Fruit fly (Drosophila melanogaster) whole organism, embryonic: ENCODE data around the gene CG3337.

Source experiments
- Ada2b ChIP-seq: fragments of 200-800 bp; sonication (Bioruptor generic); IDR thresholded peaks from 2 replicates; pipeline ENCODE4 v1.3.6; 2022; ENCODE audit warnings: missing biosample characterization, missing genetic modification characterization
- B-H1 ChIP-seq: fragments of 200-800 bp; sonication (Bioruptor generic); IDR thresholded peaks from 3 replicates; pipeline ENCODE4 v1.3.6; 2022; ENCODE audit warnings: missing biosample characterization, missing genetic modification characterization
- BEAF-32 ChIP-seq: fragments of 200-800 bp; sonication (Bioruptor generic); optimal IDR thresholded peaks from 3 replicates; lab custom pipeline; 2017; ENCODE audit warnings: missing biosample characterization, missing genetic modification characterization, mild to moderate bottlenecking, moderate library complexity, missing genetic modification reagents
- CG1024 ChIP-seq: fragments of 200-800 bp; sonication (Bioruptor generic); IDR thresholded peaks from 2 replicates; pipeline ENCODE4 v1.3.6; 2022; ENCODE audit warnings: missing biosample characterization, missing genetic modification characterization
- CG10274 ChIP-seq: fragments of 200-800 bp; sonication (Bioruptor generic); optimal IDR thresholded peaks from 3 replicates; lab custom pipeline; 2017; ENCODE audit warnings: missing biosample characterization, mild to moderate bottlenecking, missing genetic modification characterization
- CG11247 ChIP-seq: fragments of 200-800 bp; sonication (Bioruptor generic); IDR thresholded peaks from 2 replicates; pipeline ENCODE4 v1.3.6; 2022; ENCODE audit warnings: missing biosample characterization, missing genetic modification characterization
- CG12299 ChIP-seq: fragments of 200-800 bp; sonication (Bioruptor generic); optimal IDR thresholded peaks from 2 replicates; lab custom pipeline; 2018; ENCODE audit warnings: missing biosample characterization, mild to moderate bottlenecking, missing genetic modification characterization
- CG1233 ChIP-seq: fragments of 200-800 bp; sonication (Bioruptor generic); optimal IDR thresholded peaks from 4 replicates; lab custom pipeline; 2018; ENCODE audit warnings: missing biosample characterization, mild to moderate bottlenecking, missing genetic modification characterization
- CG13287 ChIP-seq: fragments of 200-800 bp; sonication (Bioruptor generic); IDR thresholded peaks from 2 replicates; pipeline ENCODE4 v1.3.6; 2022; ENCODE audit warnings: missing biosample characterization, missing genetic modification characterization; ENCODE audit not compliant: partially characterized antibody
- CG14014 ChIP-seq: fragments of 200-800 bp; sonication (Bioruptor generic); IDR thresholded peaks from 2 replicates; pipeline ENCODE4 v1.3.6; 2022; ENCODE audit warnings: missing biosample characterization, missing genetic modification characterization
- CG14710 ChIP-seq: fragments of 200-800 bp; sonication (Bioruptor generic); optimal IDR thresholded peaks from 3 replicates; lab custom pipeline; 2019; ENCODE audit warnings: missing biosample characterization, mild to moderate bottlenecking, missing genetic modification characterization, moderate library complexity
- CG17612 ChIP-seq: fragments of 200-800 bp; sonication (Bioruptor generic); IDR thresholded peaks from 2 replicates; pipeline ENCODE4 v1.3.6; 2022; ENCODE audit warnings: missing biosample characterization, missing genetic modification characterization
- CG17802 ChIP-seq: fragments of 200-800 bp; sonication (Bioruptor generic); optimal IDR thresholded peaks from 2 replicates; lab custom pipeline; 2018; ENCODE audit warnings: missing biosample characterization, mild to moderate bottlenecking, missing genetic modification characterization, moderate library complexity
- CG30431 ChIP-seq: fragments of 200-800 bp; sonication (Bioruptor generic); optimal IDR thresholded peaks from 2 replicates; lab custom pipeline; 2017; ENCODE audit warnings: missing biosample characterization, missing genetic modification characterization
- CG31388 ChIP-seq: fragments of 200-800 bp; sonication (Bioruptor generic); optimal IDR thresholded peaks from 2 replicates; lab custom pipeline; 2016; ENCODE audit warnings: missing biosample characterization, missing genetic modification characterization
- CG3726 ChIP-seq: fragments of 200-800 bp; sonication (Bioruptor generic); IDR thresholded peaks from 3 replicates; pipeline ENCODE4, ENCODE4 v1.3.6; 2022; ENCODE audit warnings: missing biosample characterization, missing genetic modification characterization
- CG3838 ChIP-seq: fragments of 200-800 bp; sonication (Bioruptor generic); optimal IDR thresholded peaks from 3 replicates; lab custom pipeline; 2016; ENCODE audit warnings: missing biosample characterization, missing genetic modification characterization
- CG4328 ChIP-seq: fragments of 200-800 bp; sonication (Bioruptor generic); optimal IDR thresholded peaks from 3 replicates; lab custom pipeline; 2017; ENCODE audit warnings: missing biosample characterization, missing genetic modification reagents, missing genetic modification characterization
- CG43689 ChIP-seq: fragments of 200-800 bp; sonication (Bioruptor generic); IDR thresholded peaks from 2 replicates; pipeline ENCODE4 v1.3.6; 2022; ENCODE audit warnings: missing biosample characterization, missing genetic modification characterization
- CG4424 ChIP-seq: fragments of 200-800 bp; sonication (Bioruptor generic); optimal IDR thresholded peaks from 3 replicates; lab custom pipeline; 2016; ENCODE audit warnings: missing biosample characterization, missing genetic modification characterization
- CG4730 ChIP-seq: fragments of 200-800 bp; sonication (Bioruptor generic); IDR thresholded peaks from 2 replicates; pipeline ENCODE4 v1.3.6; 2022; ENCODE audit warnings: missing biosample characterization, missing genetic modification characterization
- CG7928 ChIP-seq: fragments of 200-800 bp; sonication (Bioruptor generic); optimal IDR thresholded peaks from 2 replicates; lab custom pipeline; 2017; ENCODE audit warnings: missing biosample characterization, mild to moderate bottlenecking, missing genetic modification characterization
- CG7987 ChIP-seq: fragments of 200-800 bp; sonication (Bioruptor generic); optimal IDR thresholded peaks from 2 replicates; lab custom pipeline; 2018; ENCODE audit warnings: missing biosample characterization, mild to moderate bottlenecking, missing genetic modification characterization, moderate library complexity
- CG8388 ChIP-seq: fragments of 200-800 bp; sonication (Bioruptor generic); optimal IDR thresholded peaks from 2 replicates; lab custom pipeline; 2019; ENCODE audit warnings: missing biosample characterization, mild to moderate bottlenecking, missing genetic modification characterization, moderate library complexity
- CG8478 ChIP-seq: fragments of >200 bp; optimal IDR thresholded peaks from 2 replicates; lab custom pipeline; 2018
- CG9437 ChIP-seq: fragments of 200-800 bp; sonication (Bioruptor generic); optimal IDR thresholded peaks from 2 replicates; lab custom pipeline; 2018; ENCODE audit warnings: missing biosample characterization, mild to moderate bottlenecking, missing genetic modification characterization
- CG9727 ChIP-seq: fragments of 200-800 bp; sonication (Bioruptor generic); optimal IDR thresholded peaks from 3 replicates; lab custom pipeline; 2017; ENCODE audit warnings: missing biosample characterization, mild to moderate bottlenecking, missing genetic modification characterization
- E2f1 ChIP-seq: fragments of 200-800 bp; sonication (Bioruptor generic); IDR thresholded peaks from 2 replicates; pipeline ENCODE4 v1.3.6; 2022; ENCODE audit warnings: missing biosample characterization, missing genetic modification characterization
- Hand ChIP-seq: fragments of 200-800 bp; sonication (Bioruptor generic); optimal IDR thresholded peaks from 2 replicates; lab custom pipeline; 2017; ENCODE audit warnings: mild to moderate bottlenecking, missing biosample characterization, missing genetic modification reagents, missing genetic modification characterization
- Kr ChIP-seq: fragments of 200-800 bp; sonication (Bioruptor generic); optimal IDR thresholded peaks from 2 replicates; lab custom pipeline; 2017; ENCODE audit warnings: missing biosample characterization, mild to moderate bottlenecking, missing genetic modification characterization
- Nf-YA ChIP-seq: fragments of 200-800 bp; sonication (Bioruptor generic); IDR thresholded peaks from 2 replicates; pipeline ENCODE4 v1.3.6; 2022; ENCODE audit warnings: missing biosample characterization, missing genetic modification characterization
- Optix ChIP-seq: fragments of 200-800 bp; sonication (Bioruptor generic); IDR thresholded peaks from 3 replicates; pipeline ENCODE4 v1.3.6; 2022; ENCODE audit warnings: missing biosample characterization, missing genetic modification characterization
- Spps ChIP-seq: fragments of 200-800 bp; sonication (Bioruptor generic); optimal IDR thresholded peaks from 2 replicates; lab custom pipeline; 2018; ENCODE audit warnings: missing biosample characterization, mild to moderate bottlenecking, missing genetic modification characterization
- Sry-δ ChIP-seq: fragments of 200-800 bp; sonication (Bioruptor generic); optimal IDR thresholded peaks from 2 replicates; lab custom pipeline; 2016; ENCODE audit warnings: missing biosample characterization, missing genetic modification characterization
- Xrp1 ChIP-seq: fragments of 200-800 bp; sonication (Bioruptor generic); IDR thresholded peaks from 2 replicates; pipeline ENCODE4 v1.3.6; 2022; ENCODE audit warnings: missing biosample characterization, missing genetic modification characterization
- bab2 ChIP-seq: fragments of 200-800 bp; sonication (Bioruptor generic); optimal IDR thresholded peaks from 2 replicates; lab custom pipeline; 2016; ENCODE audit warnings: missing biosample characterization, missing genetic modification characterization
- cg ChIP-seq: fragments of 200-800 bp; sonication (Bioruptor generic); optimal IDR thresholded peaks from 3 replicates; lab custom pipeline; 2019; ENCODE audit warnings: missing biosample characterization, mild to moderate bottlenecking, missing genetic modification characterization, moderate library complexity
- chm ChIP-seq: fragments of 200-800 bp; sonication (Bioruptor generic); IDR thresholded peaks from 2 replicates; pipeline ENCODE4 v1.3.6; 2022; ENCODE audit warnings: missing biosample characterization, missing genetic modification characterization
- dati ChIP-seq: fragments of 200-800 bp; sonication (Bioruptor generic); IDR thresholded peaks from 2 replicates; pipeline ENCODE4 v1.3.6; 2022; ENCODE audit warnings: missing biosample characterization, missing genetic modification characterization
- dimm ChIP-seq: fragments of 200-800 bp; sonication (Bioruptor generic); IDR thresholded peaks from 2 replicates; pipeline ENCODE4 v1.3.6; 2022; ENCODE audit warnings: missing biosample characterization, missing genetic modification characterization
- esg ChIP-seq: fragments of 200-800 bp; sonication (Bioruptor generic); conservative IDR thresholded peaks from 2 replicates; pipeline ENCODE4 v1.3.6; 2022; ENCODE audit warnings: missing biosample characterization, missing genetic modification characterization
- eve ChIP-seq, 2 experiments: fragments of >200 bp; optimal IDR thresholded peaks; 2 replicates each; lab custom pipeline; 2017; ENCODE audit warnings: missing biosample characterization in 2 of 2, missing genetic modification characterization in 2 of 2
- gce ChIP-seq: fragments of 200-800 bp; sonication (Bioruptor generic); IDR thresholded peaks from 3 replicates; pipeline ENCODE4 v1.3.6; 2022; ENCODE audit warnings: missing biosample characterization, missing genetic modification characterization
- grau ChIP-seq: fragments of 200-800 bp; optimal IDR thresholded peaks from 3 replicates; lab custom pipeline; 2019; ENCODE audit warnings: missing biosample characterization, mild to moderate bottlenecking, missing genetic modification characterization, moderate library complexity
- gsb ChIP-seq: fragments of 200-800 bp; sonication (Bioruptor generic); IDR thresholded peaks from 2 replicates; pipeline ENCODE4 v1.3.6; 2022; ENCODE audit warnings: missing biosample characterization, missing genetic modification characterization
- onecut ChIP-seq: fragments of 200-800 bp; sonication (Bioruptor generic); IDR thresholded peaks from 2 replicates; pipeline ENCODE4 v1.3.6; 2022; ENCODE audit warnings: missing biosample characterization, missing genetic modification characterization
- repo ChIP-seq: fragments of 200-800 bp; sonication (Bioruptor generic); optimal IDR thresholded peaks from 2 replicates; lab custom pipeline; 2016; ENCODE audit warnings: missing biosample characterization, missing genetic modification characterization
- sd ChIP-seq: fragments of 200-800 bp; sonication (Bioruptor generic); optimal IDR thresholded peaks from 3 replicates; lab custom pipeline; 2018; ENCODE audit warnings: missing biosample characterization, mild to moderate bottlenecking, missing genetic modification characterization, moderate library complexity
- sima ChIP-seq: fragments of 200-800 bp; sonication (Bioruptor generic); optimal IDR thresholded peaks from 2 replicates; lab custom pipeline; 2016; ENCODE audit warnings: missing biosample characterization, missing genetic modification characterization
- sob ChIP-seq: fragments of 200-800 bp; sonication (Bioruptor generic); IDR thresholded peaks from 2 replicates; pipeline ENCODE4 v1.3.6; 2022; ENCODE audit warnings: missing biosample characterization, missing genetic modification characterization
- trem ChIP-seq: fragments of 200-800 bp; optimal IDR thresholded peaks from 3 replicates; lab custom pipeline; 2019; ENCODE audit warnings: missing biosample characterization, mild to moderate bottlenecking, missing genetic modification characterization, moderate library complexity
- zen ChIP-seq: fragments of 200-800 bp; sonication (Bioruptor generic); optimal IDR thresholded peaks from 3 replicates; lab custom pipeline; 2018; ENCODE audit warnings: missing biosample characterization, mild to moderate bottlenecking, missing genetic modification characterization, moderate library complexity

CG3337 gene

dm6 chr3R:21214693-21215145, 8.7 kb downstream of the CG3337 start, which contains the start of gene Ddrgk1 (continued):
- TF ChIP-seq Ada2b (no peak), dati (no peak), Nf-YA (no peak), CG14710 (tag; lab: Kevin White, UChicago) (peak; percentile 42), CG9727 (GFP tag; lab: Kevin White, UChicago) (peak; percentile 26), CG3838 (GFP tag; lab: Kevin White, UChicago) (no peak), sob (GFP tag; lab: Robert Waterston, UW) (0 out of 2 replicates have a peak, but pooled peaks have one; percentile 24), Kr (GFP tag; lab: Kevin White, UChicago) (no peak), eve (GFP tag; optimal IDR thresholded peaks at IDR 0.05; lab: Kevin White, UChicago) (no peak), CG11247 (GFP tag; lab: Robert Waterston, UW) (no peak), CG9437 (GFP tag; lab: Kevin White, UChicago) (no peak), CG12299 (tag; lab: Kevin White, UChicago) (no peak), CG4328 (GFP tag; lab: Kevin White, UChicago) (no peak), CG8478 (lab: Kevin White, UChicago) (no peak), CG8388 (GFP tag; lab: Kevin White, UChicago) (no peak), dimm (no peak), onecut (GFP tag; lab: Robert Waterston, UW) (no peak), Optix (GFP tag; lab: Robert Waterston, UW) (no peak), sd (tag; lab: Kevin White, UChicago) (no peak), CG14014 (GFP tag; lab: Robert Waterston, UW) (no peak), CG4730 (GFP tag; lab: Robert Waterston, UW) (no peak), CG1233 (GFP tag; lab: Kevin White, UChicago) (peak; percentile 13), CG17802 (tag; lab: Kevin White, UChicago) (no peak), Spps (tag; lab: Kevin White, UChicago) (no peak), Hand (GFP tag; lab: Kevin White, UChicago) (no peak), CG43689 (GFP tag; lab: Robert Waterston, UW) (no peak), CG4424 (GFP tag; lab: Kevin White, UChicago) (peak; percentile 30), chm (GFP tag; lab: Robert Waterston, UW) (no peak), CG30431 (GFP tag; lab: Kevin White, UChicago) (no peak), esg (GFP tag; lab: Robert Waterston, UW) (no peak), trem (peak; percentile 12), Sry-δ (GFP tag; lab: Kevin White, UChicago) (peak; percentile 34), bab2 (GFP tag; lab: Kevin White, UChicago) (no peak), CG1024 (GFP tag; lab: Robert Waterston, UW) (no peak), repo (GFP tag; lab: Kevin White, UChicago) (no peak), gce (GFP tag; lab: Robert Waterston, UW) (no peak), CG7928 (GFP tag; lab: Kevin White, UChicago) (no peak), CG10274 (GFP tag; lab: Kevin White, UChicago) (no peak), CG17612 (no peak), Xrp1 (GFP tag; lab: Robert Waterston, UW) (peak; percentile 31; the same call in 1 of the 2 replicates), grau (tag; lab: Kevin White, UChicago) (peak; percentile 30), sima (GFP tag; lab: Kevin White, UChicago) (no peak), BEAF-32 (GFP tag; lab: Kevin White, UChicago) (peak; percentile 13), B-H1 (no peak), CG7987 (GFP tag; lab: Kevin White, UChicago) (no peak), CG13287 (GFP tag; lab: Robert Waterston, UW) (no peak), zen (tag; lab: Kevin White, UChicago) (peak; percentile 23), cg (GFP tag; lab: Kevin White, UChicago) (no peak), CG3726 (GFP tag; lab: Robert Waterston, UW) (no peak), CG31388 (GFP tag; lab: Kevin White, UChicago) (no peak), E2f1 (GFP tag; lab: Robert Waterston, UW) (0 out of 2 replicates have a peak, but pooled peaks have one; percentile 7), gsb (no peak)
